Worm (Caenorhabditis elegans): ENCODE data around the gene hch-1.

The hch-1 gene

DNA sequence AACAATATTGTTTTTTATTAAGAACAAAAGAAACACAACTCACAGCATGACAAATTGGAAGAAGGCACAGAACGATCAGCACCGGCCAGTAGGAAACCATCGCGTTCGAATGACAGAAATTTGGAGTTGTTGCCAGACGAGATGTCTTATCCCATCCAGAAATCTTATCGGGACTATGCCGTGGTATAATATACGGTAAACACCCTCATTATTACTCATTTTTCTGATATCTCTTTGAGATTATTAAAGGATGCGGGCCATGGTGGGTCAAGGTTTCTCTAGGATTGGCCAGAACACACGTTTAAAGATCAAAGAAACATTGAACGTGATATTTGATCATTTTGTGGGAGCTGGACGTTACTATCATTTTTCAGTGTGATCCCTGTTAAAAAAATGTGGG is at the start of gene hch-1:
Gene hch-1, minus strand, starts transcription at position 112 of the 400 bp plus-strand sequence.
- TF ChIP-seq nhr-237 (tag; optimal IDR thresholded peaks at IDR 0.05) = no peak
- TF ChIP-seq nhr-2 (tag; optimal IDR thresholded peaks at IDR 0.05) = peak; percentile 32
- no peak for TF ChIP-seq lsy-2 (tag; optimal IDR thresholded peaks at IDR 0.05)
- TF ChIP-seq hlh-1 (tag; optimal IDR thresholded peaks at IDR 0.05) = no peak
- TF ChIP-seq sem-2 (GFP tag; optimal IDR thresholded peaks at IDR 0.05) = no peak
- no peak for TF ChIP-seq blmp-1 (tag; optimal IDR thresholded peaks at IDR 0.05)
- TF ChIP-seq elt-1 (tag; optimal IDR thresholded peaks at IDR 0.05; ENCODE audit: borderline replicate concordance, insufficient read depth) = peak; percentile 92
- no peak for TF ChIP-seq unc-39 (tag; optimal IDR thresholded peaks at IDR 0.05)
- TF ChIP-seq lin-13 (tag; optimal IDR thresholded peaks at IDR 0.05) = no peak

DNA sequence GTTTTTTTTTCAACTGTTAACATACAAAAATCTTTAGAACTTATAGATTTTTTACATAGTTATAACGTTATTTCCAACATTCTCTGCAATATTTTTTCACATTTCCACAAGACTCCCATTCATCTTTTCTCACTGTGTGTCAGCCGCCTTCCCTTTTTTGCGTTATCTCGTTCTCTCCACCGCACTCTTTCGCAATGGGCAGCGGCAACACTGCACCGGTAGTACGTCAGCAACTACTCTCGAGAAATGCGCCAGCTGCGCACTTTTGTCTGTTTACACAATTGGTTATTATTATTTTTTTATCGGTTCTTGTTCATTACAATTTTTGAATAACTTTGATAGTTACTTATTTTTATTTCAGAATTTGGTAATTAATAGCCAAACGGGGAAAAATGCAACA is 47.2 kb upstream of the hch-1 start, which contains the start of gene C05G5.2:
Gene C05G5.2, plus strand, starts transcription at position 356 of the 400 bp plus-strand sequence.
- TF ChIP-seq mep-1 (tag; optimal IDR thresholded peaks at IDR 0.05) (peak; percentile 92), hlh-1 (tag; optimal IDR thresholded peaks at IDR 0.05) (peak; percentile 12), nhr-12 (tag; optimal IDR thresholded peaks at IDR 0.05) (no peak), nhr-237 (tag; optimal IDR thresholded peaks at IDR 0.05) (peak; percentile 75), ceh-43 (GFP tag; optimal IDR thresholded peaks at IDR 0.05) (peak; percentile 6), elt-1 (tag; optimal IDR thresholded peaks at IDR 0.05; ENCODE audit: borderline replicate concordance, insufficient read depth) (no peak), unc-39 (tag; optimal IDR thresholded peaks at IDR 0.05) (no peak), ztf-11 (tag; optimal IDR thresholded peaks at IDR 0.05) (no peak), mls-2 (tag; optimal IDR thresholded peaks at IDR 0.05) (peak; percentile 47), nhr-76 (tag; optimal IDR thresholded peaks at IDR 0.05) (no peak), blmp-1 (tag; optimal IDR thresholded peaks at IDR 0.05) (no peak), pha-4 (tag; optimal IDR thresholded peaks at IDR 0.05) (peak; percentile 41), ceh-83 (GFP tag; optimal IDR thresholded peaks at IDR 0.05) (peak; percentile 16), ham-2 (GFP tag; optimal IDR thresholded peaks at IDR 0.05) (no peak), tbx-8 (GFP tag; optimal IDR thresholded peaks at IDR 0.05) (no peak), flh-1 (GFP tag; optimal IDR thresholded peaks at IDR 0.05) (no peak), zip-8 (tag; optimal IDR thresholded peaks at IDR 0.05) (no peak), bed-3 (GFP tag; optimal IDR thresholded peaks at IDR 0.05) (no peak), ces-1 (GFP tag; optimal IDR thresholded peaks at IDR 0.05) (peak; percentile 42), ceh-39 (tag; optimal IDR thresholded peaks at IDR 0.05) (peak; percentile 39), cnd-1 (tag; optimal IDR thresholded peaks at IDR 0.05) (peak; percentile 49), lsy-2 (tag; optimal IDR thresholded peaks at IDR 0.05) (peak; percentile 68), lin-13 (tag; optimal IDR thresholded peaks at IDR 0.05) (peak; percentile 51), drap-1 (GFP tag; optimal IDR thresholded peaks at IDR 0.05) (no peak), nhr-2 (tag; optimal IDR thresholded peaks at IDR 0.05) (peak; percentile 16), unc-62 (GFP tag; optimal IDR thresholded peaks at IDR 0.05) (peak; percentile 33), nhr-28 (tag; optimal IDR thresholded peaks at IDR 0.05) (no peak), M03D4.4 (tag; optimal IDR thresholded peaks at IDR 0.05) (peak; percentile 27), mab-5 (tag; optimal IDR thresholded peaks at IDR 0.05) (no peak), sem-2 (GFP tag; optimal IDR thresholded peaks at IDR 0.05) (no peak), lin-32 (GFP tag; optimal IDR thresholded peaks at IDR 0.05) (no peak), sptf-1 (tag; optimal IDR thresholded peaks at IDR 0.05) (peak; percentile 36), unc-120 (tag; optimal IDR thresholded peaks at IDR 0.05; ENCODE audit: poor library complexity, severe bottlenecking) (peak; percentile 66), snpc-4 (tag; optimal IDR thresholded peaks at IDR 0.05) (no peak), elt-3 (tag; optimal IDR thresholded peaks at IDR 0.05) (peak; percentile 56)

DNA sequence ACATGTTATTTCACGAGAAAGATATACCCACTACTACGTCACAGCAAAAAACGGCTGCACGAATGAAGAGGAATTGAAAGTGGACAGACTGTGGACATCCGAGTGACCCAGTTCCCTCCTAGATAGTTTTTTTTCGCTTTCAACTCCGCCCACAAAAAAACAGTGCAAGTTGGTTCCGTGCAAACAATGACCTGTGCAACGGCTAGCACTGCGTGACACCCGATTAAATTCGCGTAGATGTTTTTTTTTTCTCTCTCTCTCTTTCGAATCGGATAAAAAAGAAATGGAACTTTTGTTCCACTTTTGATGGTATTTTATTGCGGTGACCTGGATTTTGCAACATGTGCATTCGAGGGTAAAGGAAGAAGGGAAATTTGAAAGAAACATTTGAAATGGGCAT is 45.4 kb upstream of the hch-1 start:
- no peak for TF ChIP-seq lin-13 (tag; optimal IDR thresholded peaks at IDR 0.05)
- no peak for TF ChIP-seq nhr-2 (tag; optimal IDR thresholded peaks at IDR 0.05)
- no peak for TF ChIP-seq ceh-43 (GFP tag; optimal IDR thresholded peaks at IDR 0.05)
- TF ChIP-seq mab-5 (tag; optimal IDR thresholded peaks at IDR 0.05) = no peak
- no peak for TF ChIP-seq bed-3 (GFP tag; optimal IDR thresholded peaks at IDR 0.05)
- no peak for TF ChIP-seq unc-39 (tag; optimal IDR thresholded peaks at IDR 0.05)
- TF ChIP-seq mls-2 (tag; optimal IDR thresholded peaks at IDR 0.05) = no peak
- no peak for TF ChIP-seq elt-3 (tag; optimal IDR thresholded peaks at IDR 0.05)
- no peak for TF ChIP-seq ceh-83 (GFP tag; optimal IDR thresholded peaks at IDR 0.05)
- TF ChIP-seq lsy-2 (tag; optimal IDR thresholded peaks at IDR 0.05) = no peak
- no peak for TF ChIP-seq lin-32 (GFP tag; optimal IDR thresholded peaks at IDR 0.05)
- TF ChIP-seq cnd-1 (tag; optimal IDR thresholded peaks at IDR 0.05) = no peak
- TF ChIP-seq nhr-28 (tag; optimal IDR thresholded peaks at IDR 0.05) = no peak
- TF ChIP-seq unc-120 (tag; optimal IDR thresholded peaks at IDR 0.05; ENCODE audit: poor library complexity, severe bottlenecking) = no peak

All from whole organism, mixed stage, embryonic.